Worm (Caenorhabditis elegans) whole organism, L1 larva: ENCODE data around the gene zig-13.

Experiments used
- aha-1 ChIP-seq: fragments of 150-350 bp; optimal IDR thresholded peaks from 2 replicates; lab custom pipeline; 2014; ENCODE audit warnings: missing biosample characterization, missing genetic modification characterization
- alr-1 ChIP-seq: fragments of 200-800 bp; sonication (Bioruptor generic); optimal IDR thresholded peaks from 2 replicates; lab custom pipeline; 2018; ENCODE audit warnings: borderline replicate concordance, mild to moderate bottlenecking, missing genetic modification characterization, missing compliant biosample characterization
- ama-1 ChIP-seq: fragments of 150-350 bp; optimal IDR thresholded peaks from 2 replicates; lab custom pipeline; 2014
- ceh-63 ChIP-seq: fragments of 200-800 bp; sonication (Bioruptor generic); optimal IDR thresholded peaks from 2 replicates; lab custom pipeline; 2018; ENCODE audit warnings: mild to moderate bottlenecking, missing genetic modification characterization, missing compliant biosample characterization
- ceh-8 ChIP-seq: fragments of 200-800 bp; sonication (Bioruptor generic); optimal IDR thresholded peaks from 2 replicates; lab custom pipeline; 2018; ENCODE audit warnings: mild to moderate bottlenecking, missing genetic modification characterization, moderate library complexity, missing compliant biosample characterization
- ceh-82 ChIP-seq, 3 experiments: fragments of 150-350 bp in 1 of 3; sonication (generic microtip) in 2 of 3; optimal IDR thresholded peaks; 2 replicates each; lab custom pipeline; 2014 to 2017; ENCODE audit warnings: missing biosample characterization in 3 of 3, missing genetic modification characterization in 3 of 3
- ceh-88 ChIP-seq: fragments of 200-800 bp; sonication (Bioruptor generic); IDR thresholded peaks from 2 replicates; pipeline ENCODE4 v1.3.6; 2022; ENCODE audit warnings: missing genetic modification characterization, missing compliant biosample characterization
- efl-1 ChIP-seq, 4 experiments: fragments of 150-350 bp; optimal IDR thresholded peaks in 3 of 4; peaks in 1 of 4; 1 replicate in 1 of 4; 2 replicates in 3 of 4; lab custom pipeline; 2014; ENCODE audit warnings: missing biosample characterization in 2 of 4, missing genetic modification characterization in 2 of 4, missing genetic modification reagents in 2 of 4
- egl-13 ChIP-seq: sonication (generic microtip); optimal IDR thresholded peaks from 2 replicates; lab custom pipeline; 2016; ENCODE audit warnings: missing genotype, missing genetic modification reagents, missing genetic modification characterization, missing compliant biosample characterization
- egl-27 ChIP-seq, 2 experiments: fragments of 150-350 bp in 1 of 2; sonication (generic microtip); optimal IDR thresholded peaks; 3 replicates each; lab custom pipeline; 2017 to 2018; ENCODE audit warnings: missing biosample characterization in 2 of 2, missing genetic modification characterization in 2 of 2, missing genetic modification reagents in 2 of 2
- ets-5 ChIP-seq: fragments of 200-800 bp; sonication (Bioruptor generic); IDR thresholded peaks from 2 replicates; pipeline ENCODE4 v1.3.6; 2022; ENCODE audit warnings: missing genetic modification characterization, missing compliant biosample characterization
- fkh-4 ChIP-seq: sonication (generic microtip); optimal IDR thresholded peaks from 2 replicates; lab custom pipeline; 2016; ENCODE audit warnings: missing compliant biosample characterization, missing genetic modification characterization, borderline replicate concordance
- fkh-8 ChIP-seq: sonication (generic microtip); optimal IDR thresholded peaks from 2 replicates; lab custom pipeline; 2016; ENCODE audit warnings: mild to moderate bottlenecking, missing genetic modification characterization, missing compliant biosample characterization
- fos-1 ChIP-seq: fragments of 150-350 bp; optimal IDR thresholded peaks from 2 replicates; lab custom pipeline; 2014; ENCODE audit warnings: missing biosample characterization, missing genetic modification characterization
- grh-1 ChIP-seq: fragments of 200-800 bp; sonication (Bioruptor generic); IDR thresholded peaks from 2 replicates; pipeline ENCODE4 v1.3.6; 2022; ENCODE audit warnings: missing genetic modification reagents, missing genetic modification characterization, missing compliant biosample characterization
- hlh-17 ChIP-seq: fragments of 200-800 bp; sonication (Bioruptor generic); optimal IDR thresholded peaks from 2 replicates; lab custom pipeline; 2018; ENCODE audit warnings: missing genetic modification characterization, mild to moderate bottlenecking, missing compliant biosample characterization, moderate library complexity, borderline replicate concordance
- hpl-2 ChIP-seq: fragments of 150-350 bp; optimal IDR thresholded peaks from 2 replicates; lab custom pipeline; 2014; ENCODE audit warnings: missing biosample characterization, missing genetic modification reagents, missing genetic modification characterization
- isw-1 ChIP-seq: fragments of 200-800 bp; sonication (Bioruptor generic); IDR thresholded peaks from 2 replicates; pipeline ENCODE4 v1.3.6; 2022; ENCODE audit warnings: missing genetic modification characterization, missing compliant biosample characterization
- jun-1 ChIP-seq: fragments of 150-350 bp; optimal IDR thresholded peaks from 2 replicates; lab custom pipeline; 2014; ENCODE audit warnings: missing biosample characterization, missing genetic modification reagents, missing genetic modification characterization
- lin-35 ChIP-seq, 2 experiments: fragments of 150-350 bp; optimal IDR thresholded peaks; 2 replicates each; lab custom pipeline; 2014; ENCODE audit warnings: missing biosample characterization in 2 of 2, missing genetic modification characterization in 2 of 2, missing genetic modification reagents in 2 of 2
- lin-39 ChIP-seq: fragments of 150-350 bp; optimal IDR thresholded peaks from 2 replicates; lab custom pipeline; 2014; ENCODE audit warnings: missing biosample characterization, missing genetic modification reagents, missing genetic modification characterization
- lir-3 ChIP-seq: sonication (generic microtip); optimal IDR thresholded peaks from 2 replicates; lab custom pipeline; 2016; ENCODE audit warnings: mild to moderate bottlenecking, missing genetic modification characterization, moderate library complexity, missing compliant biosample characterization; ENCODE audit not compliant: poor library complexity
- lsy-2 ChIP-seq, 2 experiments: fragments of 150-350 bp; optimal IDR thresholded peaks; 2 replicates each; lab custom pipeline; 2014; ENCODE audit warnings: missing biosample characterization in 2 of 2, missing genetic modification characterization in 2 of 2
- mab-9 ChIP-seq: fragments of 200-800 bp; sonication (Bioruptor generic); IDR thresholded peaks from 2 replicates; pipeline ENCODE4 v1.3.6; 2022; ENCODE audit warnings: missing genetic modification reagents, missing genetic modification characterization, missing compliant biosample characterization
- mdl-1 ChIP-seq, 2 experiments: fragments of 150-350 bp; optimal IDR thresholded peaks; 2 replicates each; lab custom pipeline; 2014 to 2017; ENCODE audit warnings: missing biosample characterization in 2 of 2, missing genetic modification characterization in 2 of 2, inconsistent platforms in 1 of 2
- nhr-12 ChIP-seq: sonication (generic microtip); optimal IDR thresholded peaks from 2 replicates; lab custom pipeline; 2017; ENCODE audit warnings: missing biosample characterization, missing genetic modification characterization
- nhr-19 ChIP-seq: fragments of 200-800 bp; sonication (Bioruptor generic); conservative IDR thresholded peaks from 2 replicates; pipeline ENCODE4 v1.3.6; 2022; ENCODE audit warnings: missing genetic modification characterization, missing compliant biosample characterization
- nhr-20 ChIP-seq: sonication (generic microtip); optimal IDR thresholded peaks from 2 replicates; lab custom pipeline; 2016; ENCODE audit warnings: mild to moderate bottlenecking, missing genetic modification characterization, missing compliant biosample characterization
- nhr-28 ChIP-seq: fragments of 150-350 bp; optimal IDR thresholded peaks from 2 replicates; lab custom pipeline; 2014; ENCODE audit warnings: missing biosample characterization, missing genetic modification characterization
- nhr-76 ChIP-seq: sonication (generic microtip); optimal IDR thresholded peaks from 2 replicates; lab custom pipeline; 2017; ENCODE audit warnings: missing biosample characterization, missing genetic modification characterization
- nhr-77 ChIP-seq: fragments of 150-350 bp; optimal IDR thresholded peaks from 2 replicates; lab custom pipeline; 2014; ENCODE audit warnings: missing biosample characterization, missing genetic modification characterization
- nhr-85 ChIP-seq: sonication (generic microtip); peaks from one replicate; lab custom pipeline; 2016; ENCODE audit warnings: missing genetic modification characterization, inconsistent platforms, missing compliant biosample characterization
- pag-3 ChIP-seq: sonication (generic microtip); optimal IDR thresholded peaks from 2 replicates; lab custom pipeline; 2017; ENCODE audit warnings: missing genetic modification characterization, mild to moderate bottlenecking, missing compliant biosample characterization, antibody characterized with exemption, borderline replicate concordance; ENCODE audit not compliant: insufficient read depth
- pqm-1 ChIP-seq: sonication (generic microtip); optimal IDR thresholded peaks from 3 replicates; lab custom pipeline; 2017; ENCODE audit warnings: missing biosample characterization, missing genetic modification characterization
- rnt-1 ChIP-seq: sonication (generic microtip); optimal IDR thresholded peaks from 2 replicates; lab custom pipeline; 2016; ENCODE audit warnings: mild to moderate bottlenecking, missing genetic modification characterization, moderate library complexity, missing compliant biosample characterization
- skn-1 ChIP-seq: fragments of 150-350 bp; optimal IDR thresholded peaks from 2 replicates; lab custom pipeline; 2014; ENCODE audit warnings: missing biosample characterization, missing genetic modification characterization
- snpc-4 ChIP-seq: fragments of 150-350 bp; optimal IDR thresholded peaks from 2 replicates; lab custom pipeline; 2014; ENCODE audit warnings: missing biosample characterization, missing genetic modification characterization
- sox-4 ChIP-seq: sonication (generic microtip); optimal IDR thresholded peaks from 2 replicates; lab custom pipeline; 2016; ENCODE audit warnings: missing genetic modification characterization, missing compliant biosample characterization
- sptf-1 ChIP-seq: fragments of 150-350 bp; optimal IDR thresholded peaks from 2 replicates; lab custom pipeline; 2014; ENCODE audit warnings: missing biosample characterization, missing genetic modification characterization
- sup-37 ChIP-seq: fragments of 200-800 bp; sonication (Bioruptor generic); optimal IDR thresholded peaks from 2 replicates; lab custom pipeline; 2018; ENCODE audit warnings: mild to moderate bottlenecking, missing genetic modification characterization, missing compliant biosample characterization
- tbx-2 ChIP-seq: sonication (generic microtip); optimal IDR thresholded peaks from 2 replicates; lab custom pipeline; 2016; ENCODE audit warnings: missing genetic modification characterization, missing compliant biosample characterization
- unc-130 ChIP-seq: fragments of 150-350 bp; optimal IDR thresholded peaks from 2 replicates; lab custom pipeline; 2017; ENCODE audit warnings: missing biosample characterization, missing genetic modification characterization, inconsistent platforms
- unc-86 ChIP-seq: sonication (generic microtip); optimal IDR thresholded peaks from 2 replicates; lab custom pipeline; 2016; ENCODE audit warnings: missing genetic modification characterization, missing compliant biosample characterization
- ztf-4 ChIP-seq: fragments of 150-350 bp; optimal IDR thresholded peaks from 2 replicates; lab custom pipeline; 2014; ENCODE audit warnings: missing biosample characterization, missing genetic modification characterization

Gene zig-13

DNA sequence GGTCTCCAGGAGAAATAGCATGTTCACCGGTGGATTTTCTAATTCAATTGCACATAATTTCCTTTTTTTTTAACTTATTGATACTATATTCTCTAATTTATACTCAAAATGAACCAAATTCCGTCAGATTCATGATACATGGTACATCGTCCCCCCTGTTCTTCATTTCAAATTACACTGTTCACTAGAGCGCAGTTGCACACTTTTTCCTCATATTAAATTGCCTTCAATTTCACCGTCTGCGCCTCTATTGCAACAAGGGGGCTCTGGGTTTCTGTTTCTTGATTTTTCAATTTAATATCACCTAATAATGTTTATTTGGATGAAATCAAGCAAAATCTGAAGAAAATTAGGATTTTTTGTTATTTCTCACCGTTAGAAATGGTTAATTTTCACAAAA lies 24.9 kb downstream of the zig-13 start (continued):
- TF ChIP-seq grh-1 (GFP tag; lab: Robert Waterston, UW) = no peak
- peak; percentile 15; the same call in 1 of the 2 replicates for TF ChIP-seq nhr-19 (GFP tag; lab: Robert Waterston, UW)
- no peak for TF ChIP-seq ceh-88
- TF ChIP-seq alr-1 = no peak
- TF ChIP-seq sox-4 (tag; lab: Kevin White, UChicago) = no peak
- no peak for TF ChIP-seq hpl-2 (GFP tag; lab: Kevin White, UChicago)
- no peak for TF ChIP-seq hlh-17 (GFP tag; lab: Kevin White, UChicago)
- TF ChIP-seq nhr-85 (tag; lab: Kevin White, UChicago) = peak; percentile 71
- TF ChIP-seq mdl-1 (tag; optimal IDR thresholded peaks at IDR 0.05; lab: Kevin White, UChicago) = no peak
- peak; percentile 64 to 82 for TF ChIP-seq lsy-2 (tag; optimal IDR thresholded peaks at IDR 0.05; lab: Kevin White, UChicago)
- TF ChIP-seq ztf-4 (tag; lab: Kevin White, UChicago) = no peak
- no peak for TF ChIP-seq mab-9
- no peak for TF ChIP-seq nhr-77 (tag; lab: Kevin White, UChicago)
- TF ChIP-seq unc-130 (tag; lab: Kevin White, UChicago) = peak; percentile 27
- no peak for TF ChIP-seq sptf-1 (tag; lab: Kevin White, UChicago)
- TF ChIP-seq pqm-1 (tag; lab: Kevin White, UChicago) = no peak
- no peak for TF ChIP-seq egl-13 (tag; lab: Kevin White, UChicago)
- peak; percentile 16 for TF ChIP-seq snpc-4 (tag; lab: Kevin White, UChicago)
- TF ChIP-seq fos-1 (tag; lab: Kevin White, UChicago) = no peak
- no peak for TF ChIP-seq sup-37 (GFP tag; lab: Kevin White, UChicago)
- TF ChIP-seq ceh-82 (tag; optimal IDR thresholded peaks at IDR 0.05; lab: Kevin White, UChicago) = peak in 2 of 3 experiments; percentile 2 to 70
- no peak for TF ChIP-seq aha-1 (tag; lab: Kevin White, UChicago)
- TF ChIP-seq egl-27 (tag; optimal IDR thresholded peaks at IDR 0.05; lab: Kevin White, UChicago) = no peak
- TF ChIP-seq fkh-4 = no peak
- no peak for TF ChIP-seq nhr-12 (tag; lab: Kevin White, UChicago)
- TF ChIP-seq jun-1 = no peak
- no peak for TF ChIP-seq ceh-63
- no peak for TF ChIP-seq pag-3
- no peak for TF ChIP-seq ets-5
- TF ChIP-seq lin-39 (tag; lab: Kevin White, UChicago) = no peak
- peak; percentile 11 for TF ChIP-seq skn-1 (tag; lab: Kevin White, UChicago)
- no peak for TF ChIP-seq ama-1
- peak; percentile 68 to 72 for TF ChIP-seq lin-35 (GFP tag; optimal IDR thresholded peaks at IDR 0.05; lab: Kevin White, UChicago)
- no peak for TF ChIP-seq nhr-76 (tag; lab: Kevin White, UChicago)
- peak; percentile 56 for TF ChIP-seq fkh-8 (tag; lab: Kevin White, UChicago)
- no peak for TF ChIP-seq nhr-28 (tag; lab: Kevin White, UChicago)
- peak; percentile 65 to 67 for TF ChIP-seq efl-1 (optimal IDR thresholded peaks at IDR 0.05; lab: Kevin White, UChicago)
- TF ChIP-seq efl-1 (GFP tag; optimal IDR thresholded peaks at IDR 0.05 in 1 of 2; lab: Kevin White, UChicago) = peak; percentile 64 to 94
- no peak; the same call in 1 of the 2 replicates for TF ChIP-seq isw-1 (GFP tag; lab: Robert Waterston, UW)
- TF ChIP-seq lir-3 (tag; lab: Kevin White, UChicago) = peak; percentile 34
- peak; percentile 37 for TF ChIP-seq nhr-20 (tag; lab: Kevin White, UChicago)
- TF ChIP-seq rnt-1 (tag; lab: Kevin White, UChicago) = peak; percentile 42
- peak; percentile 9 for TF ChIP-seq tbx-2 (tag; lab: Kevin White, UChicago)
- TF ChIP-seq unc-86 (tag; lab: Kevin White, UChicago) = peak; percentile 15
- no peak for TF ChIP-seq ceh-8 (GFP tag; lab: Kevin White, UChicago)
